Fruit fly (Drosophila melanogaster) Kc167 (cell line): ENCODE data around the gene CG17806.

Experiments
- Myc ChIP-seq: fragments of >200 bp; optimal IDR thresholded peaks from 2 replicates; lab custom pipeline; 2017; ENCODE audit warnings: missing external identifiers
- Sin3A ChIP-seq: fragments of >200 bp; optimal IDR thresholded peaks from 2 replicates; lab custom pipeline; 2018; ENCODE audit warnings: missing external identifiers
- h ChIP-seq: fragments of >200 bp; optimal IDR thresholded peaks from 3 replicates; lab custom pipeline; 2018; ENCODE audit warnings: missing external identifiers
- insv ChIP-seq: fragments of >200 bp; optimal IDR thresholded peaks from 3 replicates; lab custom pipeline; 2018; ENCODE audit warnings: missing external identifiers
- psq ChIP-seq: fragments of >200 bp; optimal IDR thresholded peaks from 2 replicates; lab custom pipeline; 2017; ENCODE audit warnings: missing external identifiers
- ttk ChIP-seq: sonication (Bioruptor generic); optimal IDR thresholded peaks from 2 replicates; lab custom pipeline; 2017; ENCODE audit warnings: missing external identifiers

Gene CG17806

dm6 chr3R:17811707-17812099, 8.6 kb upstream of the CG17806 start:
- TF ChIP-seq psq (no peak), insv (no peak), Myc (lab: Kevin White, UChicago) (no peak), h (lab: Kevin White, UChicago) (no peak), ttk (no peak), Sin3A (no peak)

DNA sequence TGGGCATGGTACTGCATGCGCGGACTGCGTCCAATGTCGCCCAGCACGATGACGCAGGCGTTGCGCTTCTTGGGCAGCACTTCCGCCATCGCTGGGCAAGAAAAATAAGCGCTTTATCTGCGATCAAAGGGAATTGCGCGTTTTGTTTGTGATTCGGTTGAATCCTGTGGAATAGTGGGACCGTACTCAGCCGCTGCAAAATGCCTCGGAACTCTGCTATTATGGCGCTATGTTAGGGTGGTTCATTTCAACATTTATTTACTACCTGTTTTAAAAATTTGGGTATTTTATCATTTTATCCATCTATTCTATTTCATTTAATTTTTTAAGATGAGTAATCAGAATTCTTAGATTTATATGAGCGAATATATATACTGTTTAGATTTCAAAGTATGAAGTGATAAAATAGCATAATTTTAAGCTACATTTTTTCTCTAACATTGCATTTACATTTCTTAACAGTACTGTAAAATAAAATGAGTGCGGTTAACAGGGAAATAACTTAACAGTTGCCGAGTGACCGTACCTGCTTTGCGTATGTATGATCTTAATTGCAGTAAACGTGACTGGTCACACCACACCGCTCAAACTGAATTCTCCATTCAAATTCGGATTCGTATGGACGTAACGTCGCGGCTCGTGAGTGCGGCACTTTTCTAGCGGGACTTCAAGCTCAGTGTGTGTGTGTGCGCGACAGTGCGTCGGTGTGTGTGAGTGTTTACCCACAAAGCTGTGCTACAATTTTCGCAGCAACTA, 8.1 kb upstream of the CG17806 start, which contains the start of the genes Alg1 and tinc:
TSS of gene Alg1 (minus strand) at position 184 of the 756 bp plus-strand sequence.
TSS of gene tinc (plus strand) at position 591 of the 756 bp plus-strand sequence.
- TF ChIP-seq insv (no peak), Myc (lab: Kevin White, UChicago) (no peak), h (lab: Kevin White, UChicago) (no peak), ttk (no peak), psq (no peak), Sin3A (no peak)

DNA sequence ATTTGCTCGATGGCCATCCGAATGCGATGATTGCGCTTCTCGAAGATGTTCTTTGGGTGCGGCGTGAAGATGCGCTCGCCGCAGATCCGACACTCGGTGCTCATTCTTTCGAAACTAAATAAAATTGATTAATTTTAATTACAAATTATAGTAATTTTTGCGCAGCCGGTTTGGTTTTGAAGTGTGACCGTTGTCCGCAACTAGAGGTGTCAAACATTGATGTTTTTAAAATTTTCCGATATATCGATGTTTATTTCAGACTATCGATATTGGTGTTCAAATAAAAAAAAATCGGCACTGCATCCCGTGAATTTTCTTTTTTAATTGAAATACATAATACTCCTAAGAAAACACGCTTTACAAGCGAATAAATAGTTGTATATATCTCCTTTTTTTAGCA, 6.0 kb upstream of the CG17806 start, which contains the start of gene Odj:
TSS of gene Odj (minus strand) at position 209 of the 400 bp plus-strand sequence.
- TF ChIP-seq ttk (no peak), h (lab: Kevin White, UChicago) (no peak), psq (no peak), Sin3A (no peak), insv (no peak), Myc (lab: Kevin White, UChicago) (no peak)

DNA sequence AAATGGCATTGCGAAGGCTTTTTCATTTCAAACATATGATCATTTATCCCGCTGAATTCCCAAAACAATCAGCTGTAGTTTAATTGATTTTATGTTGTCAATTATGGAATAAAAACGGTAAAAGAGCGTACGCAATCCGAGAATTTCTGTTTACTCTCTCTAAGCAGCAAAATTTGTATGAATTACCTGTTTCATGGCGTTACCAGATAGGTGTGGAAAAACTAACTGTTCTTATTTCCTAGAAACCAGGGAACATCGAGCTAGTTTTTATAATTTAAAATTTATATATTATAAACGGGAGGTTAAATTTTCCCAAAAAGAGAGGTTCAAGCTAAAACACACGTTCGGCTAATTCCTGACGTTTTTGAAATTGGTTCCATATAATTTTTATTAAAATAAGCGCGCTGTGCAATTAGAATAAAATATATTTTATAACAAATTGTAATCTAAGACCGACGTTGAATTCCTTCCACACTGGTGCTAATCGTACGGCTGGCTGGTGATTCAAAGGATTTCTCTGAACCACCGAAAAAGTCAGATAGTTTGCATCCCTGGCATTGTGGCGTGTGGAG, 4.1 kb upstream of the CG17806 start, which contains the start of gene CG17801:
TSS of gene CG17801 (minus strand) at position 51 of the 572 bp plus-strand sequence.
- TF ChIP-seq Sin3A = no peak

DNA sequence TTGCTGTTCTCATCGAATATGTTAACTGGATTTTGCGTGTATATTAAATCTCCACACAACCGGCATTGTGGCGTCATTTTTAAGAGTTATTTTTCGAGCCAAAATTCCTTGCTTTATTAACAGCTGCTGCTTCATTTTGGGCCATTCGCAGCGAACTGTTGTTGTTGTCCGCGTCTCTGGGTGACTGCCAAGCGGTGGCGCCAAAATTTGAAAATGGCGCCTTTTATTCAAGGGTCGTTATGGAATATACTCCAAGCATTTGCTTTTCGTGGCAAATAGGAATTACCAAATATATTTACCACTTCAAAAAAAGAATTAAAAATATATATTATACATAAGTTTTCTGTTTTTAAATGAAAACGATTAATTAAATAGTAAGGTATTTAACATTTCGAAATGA, 2.0 kb upstream of the CG17806 start, which contains the start of gene Nnk:
TSS of gene Nnk (minus strand) at position 158 of the 400 bp plus-strand sequence.
- TF ChIP-seq insv (no peak), Sin3A (no peak), ttk (no peak), Myc (lab: Kevin White, UChicago) (no peak), psq (no peak), h (lab: Kevin White, UChicago) (no peak)

dm6 chr3R:17801264-17801663, 1.8 kb downstream of the CG17806 start, which contains the start of gene CG17803:
CG17803 (minus strand) TSS chr3R:17801512.
- TF ChIP-seq h (lab: Kevin White, UChicago) (no peak), ttk (no peak), insv (no peak), Sin3A (no peak)

DNA sequence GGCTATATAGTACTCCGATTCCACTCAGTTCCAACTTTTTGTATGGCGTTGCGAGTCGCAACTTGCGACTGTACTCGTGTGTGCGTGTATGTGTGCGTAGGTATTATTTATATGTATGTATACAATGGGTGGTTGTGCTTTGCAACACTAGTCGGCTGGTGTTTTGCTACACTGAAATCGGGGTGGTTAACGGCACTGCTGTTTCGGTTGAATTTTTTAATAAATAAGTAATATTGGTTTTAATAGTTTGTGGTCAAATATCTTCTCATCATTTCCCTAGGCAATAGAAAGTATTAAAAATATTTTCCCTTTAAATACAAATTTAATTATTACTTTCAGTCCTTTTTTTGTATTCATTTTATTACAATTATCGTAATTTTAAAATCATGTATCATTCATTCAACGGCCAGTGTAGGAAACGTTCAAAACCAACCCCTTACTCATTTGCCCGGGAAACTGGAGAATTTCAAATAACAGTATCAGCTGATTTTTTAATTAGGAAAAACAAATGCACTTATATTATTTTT, 4.8 kb downstream of the CG17806 start, which contains the start of gene CG7379:
TSS of gene CG7379 (minus strand) at position 94 of the 527 bp plus-strand sequence.
- TF ChIP-seq h (lab: Kevin White, UChicago) (no peak), insv (no peak), Myc (lab: Kevin White, UChicago) (no peak), ttk (no peak), Sin3A (no peak), psq (no peak)

- TF ChIP-seq insv = no peak
- TF ChIP-seq ttk = no peak
- TF ChIP-seq h (lab: Kevin White, UChicago) = no peak
- no peak for TF ChIP-seq Myc (lab: Kevin White, UChicago)
Observed at dm6 chr3R:17795561-17796170, 7.4 kb downstream of the CG17806 start.

dm6 chr3R:17795075-17795420, 8.0 kb downstream of the CG17806 start, which contains the start of gene pasi1:
pasi1 (plus strand) TSS chr3R:17795075.
- TF ChIP-seq Myc (lab: Kevin White, UChicago) (no peak), ttk (no peak)

dm6 chr3R:17794335-17795074, 8.6 kb downstream of the CG17806 start, which contains the start of gene CG43102:
CG43102 (minus strand) TSS chr3R:17794490.
- no peak for TF ChIP-seq psq
- TF ChIP-seq ttk = no peak

DNA sequence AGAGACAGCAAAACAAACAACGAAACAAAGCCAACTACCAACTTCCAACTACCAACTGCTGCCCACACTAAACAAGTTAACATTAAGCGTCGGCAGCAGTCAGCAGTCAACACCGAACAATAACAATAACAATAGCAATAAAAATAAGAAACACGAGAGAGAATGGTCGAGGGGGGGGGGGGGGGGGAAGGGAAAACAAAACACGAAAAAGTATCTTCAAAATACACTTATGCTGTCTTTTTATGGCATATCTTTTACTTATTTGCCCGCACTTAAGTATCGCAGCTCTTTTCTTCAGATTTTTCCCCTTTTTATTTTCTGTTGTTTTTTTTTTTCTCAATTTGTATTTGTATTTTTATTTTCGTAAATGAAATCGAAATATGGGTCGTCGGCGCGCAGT, 9.8 kb downstream of the CG17806 start:
- TF ChIP-seq Myc (lab: Kevin White, UChicago) (no peak), ttk (no peak), insv (no peak), psq (no peak), h (lab: Kevin White, UChicago) (no peak), Sin3A (no peak)

DNA sequence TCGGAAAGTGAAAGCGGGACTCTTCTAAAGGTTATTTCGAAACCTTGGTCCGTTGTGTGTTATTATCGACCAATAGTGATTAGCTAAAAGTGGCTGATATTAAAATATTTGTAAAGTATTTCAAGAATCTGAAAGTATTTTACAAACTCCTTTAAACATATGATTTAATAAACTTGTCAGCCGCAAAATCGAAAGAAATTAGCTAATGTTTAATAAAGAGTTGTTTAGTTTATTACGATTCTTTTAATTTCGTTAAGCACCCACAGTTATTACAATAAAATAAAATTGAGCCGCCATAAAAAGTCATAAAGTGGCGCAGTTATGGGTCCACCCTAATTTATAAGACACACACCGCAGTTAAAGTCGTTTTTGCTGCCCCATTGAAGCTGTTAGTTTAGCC, 13.1 kb downstream of the CG17806 start:
- TF ChIP-seq psq (no peak), Sin3A (no peak), ttk (no peak), Myc (lab: Kevin White, UChicago) (no peak), insv (no peak), h (lab: Kevin White, UChicago) (no peak)

dm6 chr3R:17787780-17788179, 15.3 kb downstream of the CG17806 start:
- no peak for TF ChIP-seq insv
- TF ChIP-seq Myc (lab: Kevin White, UChicago) = no peak
- TF ChIP-seq Sin3A = no peak
- no peak for TF ChIP-seq h (lab: Kevin White, UChicago)
- TF ChIP-seq psq = no peak
- TF ChIP-seq ttk = no peak
